Worm (Caenorhabditis elegans) whole organism, L1 larva: ENCODE measurements around the gene F17E9.18.

Experiments used
- aly-2 ChIP-seq: fragments of 150-350 bp; optimal IDR thresholded peaks from 2 replicates; lab custom pipeline; 2014; ENCODE audit warnings: missing biosample characterization, missing genetic modification characterization
- blmp-1 ChIP-seq: fragments of 150-350 bp; optimal IDR thresholded peaks from 2 replicates; lab custom pipeline; 2014; ENCODE audit warnings: missing biosample characterization, missing genetic modification characterization
- ceh-90 ChIP-seq: sonication (generic microtip); optimal IDR thresholded peaks from 2 replicates; lab custom pipeline; 2016; ENCODE audit warnings: missing genetic modification characterization, missing compliant biosample characterization
- lin-39 ChIP-seq: fragments of 150-350 bp; optimal IDR thresholded peaks from 2 replicates; lab custom pipeline; 2014; ENCODE audit warnings: missing biosample characterization, missing genetic modification reagents, missing genetic modification characterization
- nhr-47 ChIP-seq: sonication (generic microtip); optimal IDR thresholded peaks from 2 replicates; lab custom pipeline; 2016; ENCODE audit warnings: mild to moderate bottlenecking, missing genetic modification characterization, moderate library complexity, missing compliant biosample characterization
- rnt-1 ChIP-seq: sonication (generic microtip); optimal IDR thresholded peaks from 2 replicates; lab custom pipeline; 2016; ENCODE audit warnings: mild to moderate bottlenecking, missing genetic modification characterization, moderate library complexity, missing compliant biosample characterization
- unc-62 ChIP-seq: fragments of 150-350 bp; optimal IDR thresholded peaks from 2 replicates; lab custom pipeline; 2014; ENCODE audit warnings: missing biosample characterization, missing genetic modification reagents, missing genetic modification characterization
- ztf-11 ChIP-seq, 2 experiments: sonication (generic microtip); optimal IDR thresholded peaks; 2 replicates each; lab custom pipeline; 2016 to 2017; ENCODE audit warnings: missing genetic modification characterization in 2 of 2, missing biosample characterization in 1 of 2, missing compliant biosample characterization in 1 of 2

- TF ChIP-seq nhr-47 (tag; lab: Kevin White, UChicago) (no peak), blmp-1 (no peak), ceh-90 (tag; lab: Kevin White, UChicago) (no peak), unc-62 (no peak), ztf-11 (tag; optimal IDR thresholded peaks at IDR 0.05; lab: Kevin White, UChicago) (no peak), aly-2 (tag; lab: Kevin White, UChicago) (no peak), lin-39 (tag; lab: Kevin White, UChicago) (no peak), rnt-1 (tag; lab: Kevin White, UChicago) (no peak)
Observed at ce11 chrIV:8303668-8304067, 43.3 kb downstream of the F17E9.18 start, which contains the start of gene vha-5.
